Fruit fly (Drosophila melanogaster): ENCODE measurements around the gene escl.

The escl gene

dm6 chr2L:12007331-12007791 lies 16.6 kb downstream of the escl start (continued):
- TF ChIP-seq CG17359 (tag; optimal IDR thresholded peaks at IDR 0.05) (peak; percentile 42), HHEX (GFP tag; optimal IDR thresholded peaks at IDR 0.05) (peak; percentile 51), CG15073 (GFP tag; optimal IDR thresholded peaks at IDR 0.05) (no peak), CG2116 (GFP tag; optimal IDR thresholded peaks at IDR 0.05) (no peak), CG12769 (tag; optimal IDR thresholded peaks at IDR 0.05) (peak; percentile 99), CG15514 (GFP tag; optimal IDR thresholded peaks at IDR 0.05) (peak; percentile 75), CG11456 (GFP tag; IDR thresholded peaks at IDR 0.05) (no peak), CG3407 (GFP tag; optimal IDR thresholded peaks at IDR 0.05) (no peak), sim (GFP tag; IDR thresholded peaks at IDR 0.05) (no peak), sc (optimal IDR thresholded peaks at IDR 0.05) (no peak), sc (GFP tag; optimal IDR thresholded peaks at IDR 0.05) (peak; percentile 17), Kr (GFP tag; optimal IDR thresholded peaks at IDR 0.05) (peak; percentile 90), Nf-YC (tag; optimal IDR thresholded peaks at IDR 0.05) (peak; percentile 98), CG8388 (GFP tag; optimal IDR thresholded peaks at IDR 0.05) (peak; percentile 59), h (optimal IDR thresholded peaks at IDR 0.05) (peak; percentile 25), CG6813 (GFP tag; optimal IDR thresholded peaks at IDR 0.05) (peak; percentile 50), pzg (GFP tag; optimal IDR thresholded peaks at IDR 0.05) (peak; percentile 37), shn (GFP tag; optimal IDR thresholded peaks at IDR 0.05) (peak; percentile 71), CG15011 (GFP tag; optimal IDR thresholded peaks at IDR 0.05) (no peak), Fer3 (tag; optimal IDR thresholded peaks at IDR 0.05) (peak; percentile 24), CG7271 (tag; optimal IDR thresholded peaks at IDR 0.05) (no peak), CG31365 (tag; optimal IDR thresholded peaks at IDR 0.05) (peak; percentile 67), Camta (GFP tag; optimal IDR thresholded peaks at IDR 0.05) (peak; percentile 16), dpn (GFP tag; optimal IDR thresholded peaks at IDR 0.05) (peak; percentile 13 to 26), sens (GFP tag) (peak; percentile 93), ssp (GFP tag; IDR thresholded peaks at IDR 0.05) (no peak), CG10147 (GFP tag; optimal IDR thresholded peaks at IDR 0.05) (no peak), pita (GFP tag; optimal IDR thresholded peaks at IDR 0.05) (no peak), CG33213 (GFP tag; optimal IDR thresholded peaks at IDR 0.05) (peak; percentile 91), Hr39 (optimal IDR thresholded peaks at IDR 0.05) (no peak), CG9437 (GFP tag; optimal IDR thresholded peaks at IDR 0.05) (no peak), Fer1 (GFP tag; optimal IDR thresholded peaks at IDR 0.05) (peak; percentile 79), crol (GFP tag; IDR thresholded peaks at IDR 0.05) (no peak), HmgZ (tag; optimal IDR thresholded peaks at IDR 0.05) (peak; percentile 93), tll (GFP tag; optimal IDR thresholded peaks at IDR 0.05) (peak in 1 of 2 experiments; percentile 92), CG15479 (GFP tag; optimal IDR thresholded peaks at IDR 0.05) (peak; percentile 100), ATbp (GFP tag; optimal IDR thresholded peaks at IDR 0.05) (peak; percentile 0), CG4854 (GFP tag; optimal IDR thresholded peaks at IDR 0.05) (no peak), CG7963 (GFP tag; IDR thresholded peaks at IDR 0.05; ENCODE audit: partially characterized antibody) (no peak), gce (GFP tag; IDR thresholded peaks at IDR 0.05) (no peak), hb (GFP tag; IDR thresholded peaks at IDR 0.05; ENCODE audit: partially characterized antibody) (no peak), bsh (GFP tag; optimal IDR thresholded peaks at IDR 0.05) (peak; percentile 38 to 75), CG4404 (GFP tag; IDR thresholded peaks at IDR 0.05) (no peak), sens-2 (GFP tag; IDR thresholded peaks at IDR 0.05) (no peak), CG30431 (GFP tag; optimal IDR thresholded peaks at IDR 0.05) (no peak), Ets97D (GFP tag; optimal IDR thresholded peaks at IDR 0.05) (peak; percentile 0), CG14667 (GFP tag; IDR thresholded peaks at IDR 0.05) (no peak), CG8478 (optimal IDR thresholded peaks at IDR 0.05) (peak; percentile 94), CG7987 (GFP tag; optimal IDR thresholded peaks at IDR 0.05) (peak; percentile 84), dmrt99B (tag; optimal IDR thresholded peaks at IDR 0.05) (peak; percentile 72), ase (GFP tag; IDR thresholded peaks at IDR 0.05) (no peak)

Data from whole organism, embryonic.